Fruit fly (Drosophila melanogaster): Measurements from ENCODE around the gene mnb.

mnb gene

dm6 chrX:17860711-17861110 is 26.3 kb downstream of the mnb start, which contains the start of the genes Arp8 and CG6769 (continued):
- no peak for TF ChIP-seq CG9215 (GFP tag; IDR thresholded peaks at IDR 0.05)
- TF ChIP-seq ssp (GFP tag; IDR thresholded peaks at IDR 0.05), result no peak
- TF ChIP-seq Nf-YA (GFP tag; IDR thresholded peaks at IDR 0.05), result no peak
- no peak for TF ChIP-seq CG3726 (GFP tag; IDR thresholded peaks at IDR 0.05)
- no peak for TF ChIP-seq Meics (GFP tag; optimal IDR thresholded peaks at IDR 0.05)
- TF ChIP-seq ase (GFP tag; IDR thresholded peaks at IDR 0.05), result no peak
- peak; percentile 18; the same call in 1 of the 2 replicates for TF ChIP-seq CG3847 (GFP tag; IDR thresholded peaks at IDR 0.05)
- no peak for TF ChIP-seq CG15479 (GFP tag; optimal IDR thresholded peaks at IDR 0.05)
- TF ChIP-seq HmgD (GFP tag; optimal IDR thresholded peaks at IDR 0.05), result no peak
- TF ChIP-seq CG13624 (GFP tag; optimal IDR thresholded peaks at IDR 0.05), result no peak
- TF ChIP-seq CG9797 (GFP tag; optimal IDR thresholded peaks at IDR 0.05), result peak; percentile 80
- TF ChIP-seq CG12219 (GFP tag; optimal IDR thresholded peaks at IDR 0.05), result no peak
- no peak for TF ChIP-seq ATbp (GFP tag; optimal IDR thresholded peaks at IDR 0.05)
- no peak for TF ChIP-seq Dbx (GFP tag; IDR thresholded peaks at IDR 0.05)
- no peak for TF ChIP-seq CG14965 (GFP tag; optimal IDR thresholded peaks at IDR 0.05; ENCODE audit: borderline replicate concordance)
- TF ChIP-seq psq (GFP tag; optimal IDR thresholded peaks at IDR 0.05), result no peak
- TF ChIP-seq CG30403 (GFP tag; optimal IDR thresholded peaks at IDR 0.05), result peak; percentile 19
- no peak for TF ChIP-seq CG34376 (GFP tag; optimal IDR thresholded peaks at IDR 0.05)
- TF ChIP-seq CG5953 (GFP tag; IDR thresholded peaks at IDR 0.05), result no peak
- no peak for TF ChIP-seq CG7963 (GFP tag; IDR thresholded peaks at IDR 0.05; ENCODE audit: partially characterized antibody)
- no peak for TF ChIP-seq CG6683 (GFP tag; optimal IDR thresholded peaks at IDR 0.05)
- TF ChIP-seq lmd (GFP tag; IDR thresholded peaks at IDR 0.05), result no peak
- no peak for TF ChIP-seq Mad (GFP tag; optimal IDR thresholded peaks at IDR 0.05)
- TF ChIP-seq hth (optimal IDR thresholded peaks at IDR 0.05), result no peak
- no peak for TF ChIP-seq CG7556 (GFP tag; optimal IDR thresholded peaks at IDR 0.05)
- TF ChIP-seq dmrt11E (tag; optimal IDR thresholded peaks at IDR 0.05), result no peak
- no peak for TF ChIP-seq CHES-1-like (GFP tag; optimal IDR thresholded peaks at IDR 0.05)
- no peak for TF ChIP-seq Dref (GFP tag; IDR thresholded peaks at IDR 0.05)
- no peak for TF ChIP-seq usp (GFP tag; optimal IDR thresholded peaks at IDR 0.05)
- TF ChIP-seq PHDP (tag; optimal IDR thresholded peaks at IDR 0.05), result peak; percentile 2
- no peak for TF ChIP-seq CTCF (GFP tag; optimal IDR thresholded peaks at IDR 0.05)
- TF ChIP-seq CG2889 (GFP tag; IDR thresholded peaks at IDR 0.05), result no peak
- TF ChIP-seq ab (GFP tag; optimal IDR thresholded peaks at IDR 0.05), result no peak
- no peak for TF ChIP-seq cwo (GFP tag; optimal IDR thresholded peaks at IDR 0.05)
- no peak for TF ChIP-seq chm (GFP tag; IDR thresholded peaks at IDR 0.05)
- TF ChIP-seq CG9727 (GFP tag; optimal IDR thresholded peaks at IDR 0.05), result peak; percentile 19
- TF ChIP-seq Hmx (GFP tag; optimal IDR thresholded peaks at IDR 0.05), result no peak
- TF ChIP-seq fd96Cb (tag; optimal IDR thresholded peaks at IDR 0.05), result no peak
- TF ChIP-seq CG12391 (tag; optimal IDR thresholded peaks at IDR 0.05), result peak; percentile 55
- TF ChIP-seq CG1647 (GFP tag; optimal IDR thresholded peaks at IDR 0.05), result no peak
- TF ChIP-seq yki (optimal IDR thresholded peaks at IDR 0.05), result no peak
- no peak for TF ChIP-seq TFAM (GFP tag; optimal IDR thresholded peaks at IDR 0.05)
- TF ChIP-seq tx (GFP tag; optimal IDR thresholded peaks at IDR 0.05), result no peak
- TF ChIP-seq CG4424 (GFP tag; optimal IDR thresholded peaks at IDR 0.05), result no peak
- TF ChIP-seq bigmax (GFP tag; optimal IDR thresholded peaks at IDR 0.05), result no peak
- TF ChIP-seq D19B (GFP tag; optimal IDR thresholded peaks at IDR 0.05), result no peak
- TF ChIP-seq dm (GFP tag; optimal IDR thresholded peaks at IDR 0.05), result peak; percentile 47
- no peak for TF ChIP-seq gce (GFP tag; IDR thresholded peaks at IDR 0.05)
- TF ChIP-seq CG17361 (GFP tag; IDR thresholded peaks at IDR 0.05), result no peak
- no peak for TF ChIP-seq shn (GFP tag; optimal IDR thresholded peaks at IDR 0.05)
- no peak for TF ChIP-seq Chrac-16 (GFP tag; optimal IDR thresholded peaks at IDR 0.05)
- TF ChIP-seq NC2α (GFP tag; optimal IDR thresholded peaks at IDR 0.05), result no peak
- TF ChIP-seq HLH54F (GFP tag; optimal IDR thresholded peaks at IDR 0.05), result no peak
- no peak for TF ChIP-seq wor (GFP tag; IDR thresholded peaks at IDR 0.05)
- TF ChIP-seq ken (GFP tag; IDR thresholded peaks at IDR 0.05), result no peak

All from whole organism, embryonic.